Worm (Caenorhabditis elegans) whole organism, early embryonic: ENCODE results near the gene K09F5.1.
A peak's percentile ranks its signal among the peaks of the same experiment; 100 is the strongest.

Experiments
- B0310.2 ChIP-seq: sonication (generic microtip); optimal IDR thresholded peaks from 2 replicates; lab custom pipeline; 2016; ENCODE audit warnings: mild to moderate bottlenecking, missing genetic modification characterization, missing compliant biosample characterization
- F13C5.2 ChIP-seq: sonication (generic microtip); optimal IDR thresholded peaks from 2 replicates; lab custom pipeline; 2017; ENCODE audit warnings: mild to moderate bottlenecking, missing genetic modification characterization, inconsistent platforms, missing compliant biosample characterization
- aly-1 ChIP-seq: sonication (generic microtip); optimal IDR thresholded peaks from 2 replicates; lab custom pipeline; 2016; ENCODE audit warnings: missing genetic modification characterization, missing compliant biosample characterization
- ama-1 ChIP-seq: fragments of 150-350 bp; optimal IDR thresholded peaks from 2 replicates; lab custom pipeline; 2014
- ceh-13 ChIP-seq: fragments of 200-800 bp; sonication (Bioruptor generic); optimal IDR thresholded peaks from 2 replicates; lab custom pipeline; 2018; ENCODE audit warnings: mild to moderate bottlenecking, missing genetic modification characterization, missing compliant biosample characterization
- ceh-36 ChIP-seq: sonication (generic microtip); optimal IDR thresholded peaks from 2 replicates; lab custom pipeline; 2016; ENCODE audit warnings: missing genetic modification characterization, inconsistent platforms, missing compliant biosample characterization
- ets-7 ChIP-seq: sonication (generic microtip); optimal IDR thresholded peaks from 2 replicates; lab custom pipeline; 2016; ENCODE audit warnings: missing genotype, missing genetic modification characterization, missing compliant biosample characterization
- flt-1 ChIP-seq: fragments of 200-800 bp; sonication (Bioruptor generic); IDR thresholded peaks from 2 replicates; pipeline ENCODE4 v1.3.6; 2022; ENCODE audit warnings: missing genetic modification characterization, missing compliant biosample characterization
- hmbx-1 ChIP-seq: sonication (generic microtip); optimal IDR thresholded peaks from 2 replicates; lab custom pipeline; 2016; ENCODE audit warnings: mild to moderate bottlenecking, missing genetic modification characterization, missing compliant biosample characterization
- hmg-4 ChIP-seq: fragments of 200-800 bp; sonication (Bioruptor generic); optimal IDR thresholded peaks from 2 replicates; lab custom pipeline; 2018; ENCODE audit warnings: mild to moderate bottlenecking, missing genetic modification characterization, missing compliant biosample characterization
- hnd-1 ChIP-seq: sonication (generic microtip); optimal IDR thresholded peaks from 2 replicates; lab custom pipeline; 2016; ENCODE audit warnings: missing genetic modification characterization, missing compliant biosample characterization
- pes-1 ChIP-seq: fragments of 200-800 bp; sonication (Bioruptor generic); IDR thresholded peaks from 2 replicates; pipeline ENCODE4 v1.3.6; 2022; ENCODE audit warnings: missing genetic modification reagents, missing genetic modification characterization, missing compliant biosample characterization
- scrt-1 ChIP-seq: fragments of 200-800 bp; sonication (Bioruptor generic); IDR thresholded peaks from 2 replicates; pipeline ENCODE4 v1.3.6; 2022; ENCODE audit warnings: missing genetic modification characterization, missing compliant biosample characterization
- sea-1 ChIP-seq: fragments of 200-800 bp; sonication (Bioruptor generic); conservative IDR thresholded peaks from 2 replicates; pipeline ENCODE4 v1.3.6; 2022; ENCODE audit warnings: missing genetic modification characterization, missing compliant biosample characterization
- tbx-11 ChIP-seq: fragments of 200-800 bp; sonication (Bioruptor generic); IDR thresholded peaks from 2 replicates; pipeline ENCODE4 v1.3.6; 2022; ENCODE audit warnings: missing genetic modification characterization, missing compliant biosample characterization
- tbx-37 ChIP-seq: fragments of 200-800 bp; sonication (Bioruptor generic); conservative IDR thresholded peaks from 2 replicates; pipeline ENCODE4 v1.3.6; 2022; ENCODE audit warnings: missing genetic modification reagents, missing genetic modification characterization, missing compliant biosample characterization
- tra-4 ChIP-seq: sonication (generic microtip); optimal IDR thresholded peaks from 2 replicates; lab custom pipeline; 2017; ENCODE audit warnings: missing genetic modification characterization, missing compliant biosample characterization

The K09F5.1 gene

DNA sequence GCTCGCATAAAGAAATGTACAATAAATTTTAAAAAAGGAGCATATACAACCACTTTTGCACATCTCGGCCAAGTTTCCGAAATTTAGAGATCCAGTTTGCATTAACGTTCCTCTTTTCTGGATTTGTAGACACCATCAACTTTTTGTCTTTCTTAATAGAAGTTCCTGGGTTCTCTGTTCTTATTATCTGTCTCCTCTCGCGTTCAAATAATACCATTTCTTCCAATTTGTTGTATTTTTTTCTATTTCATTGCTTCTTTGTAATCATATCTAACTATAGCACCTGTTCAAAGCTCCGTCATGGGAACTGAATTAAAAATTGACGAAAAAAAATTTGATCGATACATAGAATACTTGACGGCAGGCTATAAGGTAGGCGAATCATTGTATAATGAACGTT lies at the start of gene K09F5.1:
TSS of gene K09F5.1 (plus strand) at position 301 of the 400 bp plus-strand sequence.
- TF ChIP-seq ceh-13 = no peak
- TF ChIP-seq ceh-36 (tag; lab: Kevin White, UChicago) = no peak
- no peak for TF ChIP-seq hnd-1 (tag; lab: Kevin White, UChicago)
- no peak for TF ChIP-seq scrt-1 (GFP tag; lab: Robert Waterston, UW)
- no peak for TF ChIP-seq B0310.2 (tag; lab: Kevin White, UChicago)
- no peak for TF ChIP-seq F13C5.2 (tag; lab: Kevin White, UChicago)
- TF ChIP-seq ets-7 = no peak
- no peak for TF ChIP-seq ama-1 (lab: Kevin White, UChicago)
- no peak for TF ChIP-seq tbx-11
- TF ChIP-seq sea-1 (GFP tag; lab: Robert Waterston, UW) = no peak
- no peak for TF ChIP-seq tbx-37 (GFP tag; lab: Robert Waterston, UW)

DNA sequence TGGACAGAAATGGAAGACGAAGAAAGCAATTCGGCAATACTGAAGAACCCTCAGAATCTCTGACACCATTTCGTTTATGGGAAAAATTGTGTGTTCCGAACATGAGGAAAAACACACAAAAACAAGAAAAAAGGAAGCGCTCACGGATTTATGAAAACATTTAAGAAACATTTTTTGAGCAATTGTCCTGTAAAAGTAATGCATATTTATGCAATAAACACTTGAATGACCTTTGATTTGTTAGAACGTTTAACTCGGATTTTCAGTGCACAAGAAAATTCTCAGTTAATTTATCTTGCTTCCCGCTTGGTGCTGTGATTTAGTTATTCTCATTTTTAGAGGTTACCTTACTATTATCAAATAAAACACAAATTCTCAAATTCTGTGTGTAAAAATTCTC lies 35.6 kb upstream of the K09F5.1 start:
- TF ChIP-seq aly-1 (no peak), scrt-1 (GFP tag; lab: Robert Waterston, UW) (no peak), hmg-4 (GFP tag; lab: Kevin White, UChicago) (no peak), tbx-11 (no peak), tra-4 (tag; lab: Kevin White, UChicago) (no peak), pes-1 (GFP tag; lab: Robert Waterston, UW) (no peak), ceh-13 (no peak), sea-1 (GFP tag; lab: Robert Waterston, UW) (no peak)

DNA sequence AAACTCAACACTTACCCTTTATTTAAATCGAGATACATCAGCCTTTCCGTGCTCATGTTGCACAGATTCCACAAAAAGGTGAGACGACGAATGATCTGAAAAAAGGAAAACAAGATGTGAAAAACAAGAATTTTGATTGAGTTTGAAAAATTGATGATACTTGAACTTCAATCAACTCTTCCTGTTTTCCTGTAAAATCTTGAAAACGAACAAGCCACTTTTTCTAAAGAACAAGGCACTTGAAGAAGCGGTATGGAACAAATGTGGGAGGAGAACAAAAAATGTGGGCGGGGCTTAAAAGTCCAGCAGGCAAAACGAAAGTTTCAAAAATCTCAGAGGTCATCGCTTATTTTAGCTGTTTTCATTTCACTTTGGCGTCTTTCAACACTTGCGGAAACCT lies 32.4 kb upstream of the K09F5.1 start, which contains the start of gene kvs-1:
TSS of gene kvs-1 (minus strand) at position 101 of the 400 bp plus-strand sequence.
- TF ChIP-seq B0310.2 (tag; lab: Kevin White, UChicago) (no peak), hmg-4 (GFP tag; lab: Kevin White, UChicago) (no peak), ceh-13 (no peak), ceh-36 (tag; lab: Kevin White, UChicago) (no peak), sea-1 (GFP tag; lab: Robert Waterston, UW) (no peak), tbx-37 (GFP tag; lab: Robert Waterston, UW) (no peak), hmbx-1 (tag; lab: Kevin White, UChicago) (no peak), ets-7 (no peak), pes-1 (GFP tag; lab: Robert Waterston, UW) (no peak), aly-1 (no peak), F13C5.2 (tag; lab: Kevin White, UChicago) (no peak), ama-1 (lab: Kevin White, UChicago) (no peak), flt-1 (no peak), tbx-11 (no peak), hnd-1 (tag; lab: Kevin White, UChicago) (no peak), tra-4 (tag; lab: Kevin White, UChicago) (no peak), scrt-1 (GFP tag; lab: Robert Waterston, UW) (no peak)

DNA sequence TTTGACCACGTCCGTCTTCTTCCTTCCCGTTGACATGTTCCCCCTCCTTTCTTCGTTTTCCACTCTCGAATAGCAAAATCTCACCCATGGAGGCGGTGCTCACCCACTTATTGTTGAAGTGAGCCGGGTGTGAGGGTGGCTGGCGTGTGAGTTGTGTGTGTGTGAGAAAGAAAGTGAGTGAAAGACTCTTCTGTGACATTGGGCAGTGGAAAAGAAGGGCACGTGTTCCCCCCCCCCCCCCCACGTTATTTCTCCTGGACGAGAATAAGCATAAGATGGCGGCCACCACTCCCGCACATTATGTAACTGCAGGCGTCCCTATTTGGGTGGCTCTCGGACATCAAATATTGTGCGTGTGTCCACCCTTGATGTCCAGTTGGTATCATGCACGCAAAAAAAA lies 29.3 kb upstream of the K09F5.1 start:
- TF ChIP-seq B0310.2 (tag; lab: Kevin White, UChicago) = peak; percentile 37
- no peak for TF ChIP-seq tbx-11

DNA sequence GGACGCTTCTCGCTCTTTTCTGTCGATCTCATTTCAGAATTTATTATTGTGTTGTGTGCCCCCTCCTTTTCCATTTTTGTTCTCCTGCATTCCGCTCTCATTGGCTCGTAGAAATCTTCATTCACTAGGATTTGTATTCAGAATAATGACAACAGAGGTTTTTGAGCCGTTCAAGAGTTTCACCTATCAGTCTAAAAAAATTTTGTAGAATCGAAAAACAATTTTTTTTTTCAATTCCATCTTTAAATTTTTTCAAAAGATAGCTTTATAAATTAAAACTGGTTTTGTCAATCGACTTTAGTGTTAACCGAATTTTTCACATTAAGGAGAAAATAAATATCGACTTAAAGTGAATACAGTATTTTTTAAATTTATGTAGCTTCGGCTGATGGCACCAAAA lies 28.8 kb upstream of the K09F5.1 start, which contains the start of gene K09F5.4:
TSS of gene K09F5.4 (minus strand) at position 101 of the 400 bp plus-strand sequence.
- TF ChIP-seq ets-7 = no peak
- no peak for TF ChIP-seq B0310.2 (tag; lab: Kevin White, UChicago)

DNA sequence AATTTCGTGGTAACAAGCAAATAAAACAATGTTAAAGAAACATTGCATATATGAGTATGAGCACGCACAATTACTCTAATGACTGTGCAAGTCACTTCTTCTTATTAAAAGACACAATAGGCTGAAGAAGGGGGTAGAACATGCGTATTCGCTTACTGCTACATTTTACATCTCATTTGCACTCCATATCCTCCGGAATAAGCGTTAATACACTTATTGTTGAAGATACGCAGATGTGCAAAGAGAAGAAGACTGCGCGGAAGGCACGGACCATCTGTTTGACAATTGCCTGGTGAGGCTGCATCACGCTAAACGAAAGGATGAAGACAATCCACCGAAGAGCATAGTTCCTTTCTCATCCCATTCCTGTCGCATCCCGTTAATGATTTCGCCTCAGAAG lies 26.6 kb upstream of the K09F5.1 start:
- TF ChIP-seq flt-1 (no peak; the same call in 1 of the 2 replicates), hmg-4 (GFP tag; lab: Kevin White, UChicago) (peak; percentile 72)

DNA sequence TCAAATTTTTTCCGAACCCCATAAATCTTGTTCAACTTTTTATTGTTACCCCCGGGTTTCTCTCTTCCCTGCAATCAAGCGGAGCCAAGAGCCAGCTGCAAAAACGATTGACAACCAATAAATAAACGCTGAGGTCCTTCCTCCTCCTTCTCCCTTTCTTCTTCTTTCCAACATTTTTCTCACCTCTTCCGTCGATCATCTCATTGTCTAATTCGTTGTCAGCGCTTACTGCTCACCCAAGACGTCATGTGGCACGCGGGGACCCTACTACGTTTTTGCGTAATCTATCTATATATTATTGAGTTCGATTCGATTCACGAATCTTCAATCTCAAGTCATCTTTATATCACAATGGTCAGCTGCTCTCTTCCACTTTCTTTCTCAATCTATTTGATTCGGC lies 24.0 kb upstream of the K09F5.1 start:
- TF ChIP-seq flt-1 = no peak
- TF ChIP-seq hmbx-1 (tag; lab: Kevin White, UChicago) = no peak
- no peak for TF ChIP-seq ama-1 (lab: Kevin White, UChicago)

DNA sequence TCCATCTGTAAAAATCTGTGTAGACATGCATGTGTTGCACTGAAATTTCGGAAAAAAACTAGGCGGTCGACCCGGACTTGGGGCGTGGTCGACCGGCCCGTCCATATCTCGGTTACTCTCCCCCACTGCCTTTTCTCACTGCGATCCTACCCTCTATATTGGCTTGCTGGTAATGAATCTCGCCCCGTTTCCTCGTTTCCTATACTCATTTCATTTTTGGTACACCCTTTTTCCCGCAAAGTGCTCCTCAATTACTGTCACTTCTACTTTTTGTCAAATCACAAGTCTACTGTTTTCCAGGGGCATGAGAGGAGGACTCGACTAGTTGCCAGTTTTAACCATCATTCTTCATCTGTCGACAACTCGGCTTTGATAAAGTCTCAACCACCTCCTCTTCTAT lies 20.5 kb upstream of the K09F5.1 start, which contains the start of gene K09F5.6:
TSS of gene K09F5.6 (plus strand) at position 301 of the 400 bp plus-strand sequence.
- TF ChIP-seq B0310.2 (tag; lab: Kevin White, UChicago) (no peak), aly-1 (peak; percentile 23)

DNA sequence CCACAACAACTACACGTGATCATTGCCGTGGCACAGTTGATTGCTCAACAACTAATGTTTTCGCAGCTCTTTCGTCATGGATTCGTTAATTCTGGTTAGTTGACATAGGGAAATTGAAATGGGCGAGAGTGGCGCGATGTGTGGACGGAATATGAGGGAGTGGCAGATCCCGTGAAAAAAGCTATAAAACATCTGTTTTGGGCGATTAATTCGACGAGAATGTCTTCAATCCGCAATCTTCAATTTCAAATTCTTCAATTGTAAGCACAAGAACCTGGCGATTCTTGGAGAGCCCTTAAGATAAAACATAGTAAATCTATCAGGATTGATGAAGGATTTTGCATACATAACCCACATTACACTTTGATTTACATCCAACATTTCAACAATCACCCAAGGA lies 18.9 kb upstream of the K09F5.1 start:
- TF ChIP-seq aly-1 = no peak
- TF ChIP-seq tbx-37 (GFP tag; lab: Robert Waterston, UW) = no peak
- TF ChIP-seq ama-1 (lab: Kevin White, UChicago) = no peak
- TF ChIP-seq tra-4 (tag; lab: Kevin White, UChicago) = no peak
- TF ChIP-seq F13C5.2 (tag; lab: Kevin White, UChicago) = no peak
- no peak for TF ChIP-seq hmbx-1 (tag; lab: Kevin White, UChicago)
- TF ChIP-seq ceh-13 = no peak
- TF ChIP-seq flt-1 = no peak
- TF ChIP-seq hmg-4 (GFP tag; lab: Kevin White, UChicago) = no peak
- no peak for TF ChIP-seq B0310.2 (tag; lab: Kevin White, UChicago)
- no peak for TF ChIP-seq tbx-11
- no peak for TF ChIP-seq ets-7
- no peak for TF ChIP-seq ceh-36 (tag; lab: Kevin White, UChicago)
- no peak for TF ChIP-seq sea-1 (GFP tag; lab: Robert Waterston, UW)
- TF ChIP-seq hnd-1 (tag; lab: Kevin White, UChicago) = no peak
- TF ChIP-seq scrt-1 (GFP tag; lab: Robert Waterston, UW) = no peak
- TF ChIP-seq pes-1 (GFP tag; lab: Robert Waterston, UW) = no peak
